Worm (Caenorhabditis elegans) whole organism, L1 larva: ENCODE measurements around the gene ZK1248.15.

Experiments used
- C04F5.9 ChIP-seq: sonication (generic microtip); optimal IDR thresholded peaks from 2 replicates; lab custom pipeline; 2016; ENCODE audit warnings: missing genetic modification characterization, missing compliant biosample characterization
- alr-1 ChIP-seq: fragments of 200-800 bp; sonication (Bioruptor generic); optimal IDR thresholded peaks from 2 replicates; lab custom pipeline; 2018; ENCODE audit warnings: borderline replicate concordance, mild to moderate bottlenecking, missing genetic modification characterization, missing compliant biosample characterization
- aly-2 ChIP-seq: fragments of 150-350 bp; optimal IDR thresholded peaks from 2 replicates; lab custom pipeline; 2014; ENCODE audit warnings: missing biosample characterization, missing genetic modification characterization
- ceh-8 ChIP-seq: fragments of 200-800 bp; sonication (Bioruptor generic); optimal IDR thresholded peaks from 2 replicates; lab custom pipeline; 2018; ENCODE audit warnings: mild to moderate bottlenecking, missing genetic modification characterization, moderate library complexity, missing compliant biosample characterization
- dsc-1 ChIP-seq: sonication (generic microtip); optimal IDR thresholded peaks from 2 replicates; lab custom pipeline; 2016; ENCODE audit warnings: mild to moderate bottlenecking, missing genetic modification characterization, missing compliant biosample characterization
- egl-13 ChIP-seq: sonication (generic microtip); optimal IDR thresholded peaks from 2 replicates; lab custom pipeline; 2016; ENCODE audit warnings: missing genotype, missing genetic modification reagents, missing genetic modification characterization, missing compliant biosample characterization
- ets-5 ChIP-seq: fragments of 200-800 bp; sonication (Bioruptor generic); IDR thresholded peaks from 2 replicates; pipeline ENCODE4 v1.3.6; 2022; ENCODE audit warnings: missing genetic modification characterization, missing compliant biosample characterization
- grh-1 ChIP-seq: fragments of 200-800 bp; sonication (Bioruptor generic); IDR thresholded peaks from 2 replicates; pipeline ENCODE4 v1.3.6; 2022; ENCODE audit warnings: missing genetic modification reagents, missing genetic modification characterization, missing compliant biosample characterization
- hlh-4 ChIP-seq: sonication (generic microtip); optimal IDR thresholded peaks from 2 replicates; lab custom pipeline; 2016; ENCODE audit warnings: mild to moderate bottlenecking, missing genetic modification characterization, missing compliant biosample characterization
- isw-1 ChIP-seq: fragments of 200-800 bp; sonication (Bioruptor generic); IDR thresholded peaks from 2 replicates; pipeline ENCODE4 v1.3.6; 2022; ENCODE audit warnings: missing genetic modification characterization, missing compliant biosample characterization
- jun-1 ChIP-seq: fragments of 150-350 bp; optimal IDR thresholded peaks from 2 replicates; lab custom pipeline; 2014; ENCODE audit warnings: missing biosample characterization, missing genetic modification reagents, missing genetic modification characterization
- lin-35 ChIP-seq, 2 experiments: fragments of 150-350 bp; optimal IDR thresholded peaks; 2 replicates each; lab custom pipeline; 2014; ENCODE audit warnings: missing biosample characterization in 2 of 2, missing genetic modification characterization in 2 of 2, missing genetic modification reagents in 2 of 2
- lin-39 ChIP-seq: fragments of 150-350 bp; optimal IDR thresholded peaks from 2 replicates; lab custom pipeline; 2014; ENCODE audit warnings: missing biosample characterization, missing genetic modification reagents, missing genetic modification characterization
- lsy-2 ChIP-seq, 2 experiments: fragments of 150-350 bp; optimal IDR thresholded peaks; 2 replicates each; lab custom pipeline; 2014; ENCODE audit warnings: missing biosample characterization in 2 of 2, missing genetic modification characterization in 2 of 2
- mef-2 ChIP-seq: fragments of 150-350 bp; optimal IDR thresholded peaks from 2 replicates; lab custom pipeline; 2014; ENCODE audit warnings: missing biosample characterization, missing genetic modification characterization
- mep-1 ChIP-seq: fragments of 150-350 bp; optimal IDR thresholded peaks from 2 replicates; lab custom pipeline; 2014; ENCODE audit warnings: missing biosample characterization, missing genetic modification characterization
- nhr-11 ChIP-seq: fragments of 150-350 bp; optimal IDR thresholded peaks from 2 replicates; lab custom pipeline; 2014; ENCODE audit warnings: missing biosample characterization, missing genetic modification characterization
- nhr-19 ChIP-seq: fragments of 200-800 bp; sonication (Bioruptor generic); conservative IDR thresholded peaks from 2 replicates; pipeline ENCODE4 v1.3.6; 2022; ENCODE audit warnings: missing genetic modification characterization, missing compliant biosample characterization
- nhr-237 ChIP-seq: fragments of 150-350 bp; optimal IDR thresholded peaks from 2 replicates; lab custom pipeline; 2014; ENCODE audit warnings: missing biosample characterization, missing genetic modification characterization
- nhr-71 ChIP-seq: sonication (generic microtip); optimal IDR thresholded peaks from 2 replicates; lab custom pipeline; 2016; ENCODE audit warnings: mild to moderate bottlenecking, missing genetic modification characterization, moderate library complexity, missing compliant biosample characterization
- nhr-77 ChIP-seq: fragments of 150-350 bp; optimal IDR thresholded peaks from 2 replicates; lab custom pipeline; 2014; ENCODE audit warnings: missing biosample characterization, missing genetic modification characterization
- pag-3 ChIP-seq: sonication (generic microtip); optimal IDR thresholded peaks from 2 replicates; lab custom pipeline; 2017; ENCODE audit warnings: missing genetic modification characterization, mild to moderate bottlenecking, missing compliant biosample characterization, antibody characterized with exemption, borderline replicate concordance; ENCODE audit not compliant: insufficient read depth
- pax-3 ChIP-seq: fragments of 200-800 bp; sonication (Bioruptor generic); optimal IDR thresholded peaks from 2 replicates; lab custom pipeline; 2018; ENCODE audit warnings: mild to moderate bottlenecking, missing genetic modification characterization, moderate library complexity, missing compliant biosample characterization
- rnt-1 ChIP-seq: sonication (generic microtip); optimal IDR thresholded peaks from 2 replicates; lab custom pipeline; 2016; ENCODE audit warnings: mild to moderate bottlenecking, missing genetic modification characterization, moderate library complexity, missing compliant biosample characterization
- skn-1 ChIP-seq: fragments of 150-350 bp; optimal IDR thresholded peaks from 2 replicates; lab custom pipeline; 2014; ENCODE audit warnings: missing biosample characterization, missing genetic modification characterization
- sup-37 ChIP-seq: fragments of 200-800 bp; sonication (Bioruptor generic); optimal IDR thresholded peaks from 2 replicates; lab custom pipeline; 2018; ENCODE audit warnings: mild to moderate bottlenecking, missing genetic modification characterization, missing compliant biosample characterization
- tlp-1 ChIP-seq: fragments of 150-350 bp; optimal IDR thresholded peaks from 2 replicates; lab custom pipeline; 2014; ENCODE audit warnings: missing biosample characterization, missing genetic modification characterization
- vab-15 ChIP-seq: sonication (generic microtip); optimal IDR thresholded peaks from 2 replicates; lab custom pipeline; 2017; ENCODE audit warnings: missing genotype, mild to moderate bottlenecking, missing genetic modification characterization, missing compliant biosample characterization
- zag-1 ChIP-seq: fragments of 150-350 bp; optimal IDR thresholded peaks from 2 replicates; lab custom pipeline; 2014; ENCODE audit warnings: missing biosample characterization, missing genetic modification characterization
- ztf-11 ChIP-seq, 2 experiments: sonication (generic microtip); optimal IDR thresholded peaks; 2 replicates each; lab custom pipeline; 2016 to 2017; ENCODE audit warnings: missing genetic modification characterization in 2 of 2, missing biosample characterization in 1 of 2, missing compliant biosample characterization in 1 of 2
- ztf-4 ChIP-seq: fragments of 150-350 bp; optimal IDR thresholded peaks from 2 replicates; lab custom pipeline; 2014; ENCODE audit warnings: missing biosample characterization, missing genetic modification characterization

The ZK1248.15 gene

ce11 chrII:5799553-5799952, 38.8 kb downstream of the ZK1248.15 start, which contains the start of gene K05F1.8:
Gene K05F1.8 (minus strand): TSS chrII:5799653.
- no peak for TF ChIP-seq isw-1 (GFP tag; lab: Robert Waterston, UW)
- no peak for TF ChIP-seq nhr-71 (tag; lab: Kevin White, UChicago)
- TF ChIP-seq ztf-4 (tag; lab: Kevin White, UChicago): no peak
- TF ChIP-seq C04F5.9 (tag; lab: Kevin White, UChicago): no peak
- TF ChIP-seq rnt-1 (tag; lab: Kevin White, UChicago): no peak
- TF ChIP-seq nhr-19 (GFP tag; lab: Robert Waterston, UW): no peak
- no peak for TF ChIP-seq dsc-1 (tag; lab: Kevin White, UChicago)
- no peak for TF ChIP-seq nhr-237 (tag; lab: Kevin White, UChicago)
- no peak for TF ChIP-seq mep-1 (tag; lab: Kevin White, UChicago)
- no peak for TF ChIP-seq lsy-2 (tag; optimal IDR thresholded peaks at IDR 0.05; lab: Kevin White, UChicago)
- no peak for TF ChIP-seq nhr-77
- TF ChIP-seq tlp-1 (tag; lab: Kevin White, UChicago): no peak
- TF ChIP-seq mef-2: no peak
- TF ChIP-seq ceh-8 (GFP tag; lab: Kevin White, UChicago): no peak
- TF ChIP-seq ztf-11 (tag; optimal IDR thresholded peaks at IDR 0.05; lab: Kevin White, UChicago): no peak
- no peak for TF ChIP-seq alr-1 (tag; lab: Kevin White, UChicago)
- no peak for TF ChIP-seq hlh-4 (tag; lab: Kevin White, UChicago)
- TF ChIP-seq lin-35 (GFP tag; optimal IDR thresholded peaks at IDR 0.05; lab: Kevin White, UChicago): no peak

DNA sequence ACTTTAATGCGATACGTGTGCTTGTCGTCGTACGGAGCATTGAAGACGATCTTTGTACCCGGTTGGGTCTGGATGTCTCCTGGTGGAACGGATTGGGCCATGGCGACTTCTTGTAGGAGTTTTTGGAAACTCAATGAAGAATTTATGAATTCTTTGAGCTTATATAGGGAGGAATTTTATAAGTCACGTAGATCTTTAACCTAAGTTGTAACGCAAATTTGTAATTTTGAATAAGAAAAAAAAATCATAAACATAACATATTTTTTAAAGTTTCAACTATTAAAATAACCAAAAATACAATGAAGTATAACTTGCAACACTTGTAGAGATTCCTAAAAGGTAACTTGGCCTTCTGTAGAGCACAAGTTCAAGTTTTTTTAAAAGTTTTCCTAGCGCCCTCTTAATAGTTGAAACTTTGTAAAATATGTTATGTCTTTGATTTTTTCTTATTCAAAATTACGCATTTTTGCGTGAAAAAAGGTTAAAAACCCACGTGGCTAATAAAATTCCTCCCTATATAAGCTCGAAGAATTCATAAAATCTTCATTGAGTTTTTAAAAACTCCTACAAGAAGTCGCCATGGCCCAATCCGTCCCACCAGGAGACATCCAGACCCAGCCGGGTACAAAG, 40.9 kb downstream of the ZK1248.15 start, which contains the start of the genes msp-63 and msp-142:
Gene msp-63, minus strand, starts transcription at position 101 of the 630 bp plus-strand sequence.
Gene msp-142, plus strand, starts transcription at position 580 of the 630 bp plus-strand sequence.
- no peak for TF ChIP-seq nhr-71 (tag; lab: Kevin White, UChicago)
- no peak for TF ChIP-seq alr-1 (tag; lab: Kevin White, UChicago)
- TF ChIP-seq pax-3 (tag; lab: Kevin White, UChicago): no peak
- TF ChIP-seq hlh-4 (tag; lab: Kevin White, UChicago): no peak
- TF ChIP-seq lin-39 (tag; lab: Kevin White, UChicago): no peak
- no peak for TF ChIP-seq grh-1 (GFP tag; lab: Robert Waterston, UW)
- no peak for TF ChIP-seq pag-3 (tag; lab: Kevin White, UChicago)
- TF ChIP-seq mep-1 (tag; lab: Kevin White, UChicago): no peak
- no peak for TF ChIP-seq C04F5.9 (tag; lab: Kevin White, UChicago)
- TF ChIP-seq nhr-237 (tag; lab: Kevin White, UChicago): no peak
- TF ChIP-seq, all 84 proteins: peak for 0

ce11 chrII:5794195-5794594, 44.2 kb downstream of the ZK1248.15 start, which contains the start of gene acdh-8:
Gene acdh-8 (plus strand): TSS chrII:5794495.
- TF ChIP-seq egl-13: no peak
- no peak for TF ChIP-seq pag-3 (tag; lab: Kevin White, UChicago)
- TF ChIP-seq jun-1: no peak
- TF ChIP-seq nhr-11 (tag; lab: Kevin White, UChicago): no peak
- no peak for TF ChIP-seq aly-2 (tag; lab: Kevin White, UChicago)
- no peak for TF ChIP-seq sup-37 (GFP tag; lab: Kevin White, UChicago)

- TF ChIP-seq nhr-71 (tag; lab: Kevin White, UChicago): no peak
- no peak for TF ChIP-seq ets-5
- no peak for TF ChIP-seq nhr-77
- no peak for TF ChIP-seq zag-1 (tag; lab: Kevin White, UChicago)
- TF ChIP-seq vab-15 (tag; lab: Kevin White, UChicago): no peak
- TF ChIP-seq nhr-19 (GFP tag; lab: Robert Waterston, UW): no peak
- TF ChIP-seq skn-1 (tag; lab: Kevin White, UChicago): no peak
Observed at ce11 chrII:5792490-5792889, 45.9 kb downstream of the ZK1248.15 start, which contains the start of gene K05F1.14. Gene K05F1.14 (minus strand): TSS chrII:5792590.
